Fruit fly (Drosophila melanogaster): ENCODE data around the gene CheB38c.

dm6 chr2L:20802204-20802603, 18.5 kb downstream of the CheB38c start:
- TF ChIP-seq br (GFP tag; optimal IDR thresholded peaks at IDR 0.05) (no peak), ey (GFP tag; optimal IDR thresholded peaks at IDR 0.05) (peak; percentile 33), Hr78 (GFP tag; optimal IDR thresholded peaks at IDR 0.05) (no peak)

All from whole organism, wandering third instar larva.